Worm (Caenorhabditis elegans): ENCODE data around the gene srx-88.

Gene srx-88

ce11 chrV:11610481-11610880 is 27.2 kb downstream of the srx-88 start, which contains the start of gene sas-5:
TSS of gene sas-5 (plus strand) at chrV:11610737.
- TF ChIP-seq ces-1 (GFP tag; optimal IDR thresholded peaks at IDR 0.05) (no peak), skn-1 (tag; optimal IDR thresholded peaks at IDR 0.05) (peak; percentile 74), swsn-7 (tag; optimal IDR thresholded peaks at IDR 0.05) (peak; percentile 82), sox-4 (tag; optimal IDR thresholded peaks at IDR 0.05) (peak; percentile 7), nhr-77 (tag; optimal IDR thresholded peaks at IDR 0.05) (no peak), dpl-1 (GFP tag; optimal IDR thresholded peaks at IDR 0.05) (peak; percentile 85 to 92 (median 90)), pqm-1 (tag; optimal IDR thresholded peaks at IDR 0.05) (no peak), unc-86 (tag; optimal IDR thresholded peaks at IDR 0.05) (peak; percentile 72), tlp-1 (tag; optimal IDR thresholded peaks at IDR 0.05) (no peak), egl-13 (tag; optimal IDR thresholded peaks at IDR 0.05) (peak; percentile 49), C04F5.9 (tag; optimal IDR thresholded peaks at IDR 0.05) (peak; percentile 4), fos-1 (tag; optimal IDR thresholded peaks at IDR 0.05) (no peak), mab-9 (GFP tag; IDR thresholded peaks at IDR 0.05) (no peak), ceh-63 (GFP tag; optimal IDR thresholded peaks at IDR 0.05) (no peak), mep-1 (tag; optimal IDR thresholded peaks at IDR 0.05) (peak; percentile 72), irx-1 (tag; optimal IDR thresholded peaks at IDR 0.05) (peak; percentile 59), ets-5 (GFP tag; IDR thresholded peaks at IDR 0.05) (no peak), nhr-11 (tag; optimal IDR thresholded peaks at IDR 0.05) (peak; percentile 2), C34B4.2 (tag; optimal IDR thresholded peaks at IDR 0.05) (no peak), alr-1 (tag; optimal IDR thresholded peaks at IDR 0.05; ENCODE audit: borderline replicate concordance) (no peak), dsc-1 (tag; optimal IDR thresholded peaks at IDR 0.05) (peak; percentile 79), mdl-1 (tag; optimal IDR thresholded peaks at IDR 0.05) (peak in 1 of 2 experiments; percentile 65), egl-27 (tag; optimal IDR thresholded peaks at IDR 0.05) (no peak), nhr-84 (tag; optimal IDR thresholded peaks at IDR 0.05) (no peak), elt-2 (tag; optimal IDR thresholded peaks at IDR 0.05) (peak; percentile 64), zag-1 (tag; optimal IDR thresholded peaks at IDR 0.05) (no peak), nhr-47 (tag; optimal IDR thresholded peaks at IDR 0.05) (peak; percentile 82), nhr-20 (tag; optimal IDR thresholded peaks at IDR 0.05) (peak; percentile 86), nhr-71 (tag; optimal IDR thresholded peaks at IDR 0.05) (peak; percentile 88), sup-37 (GFP tag; optimal IDR thresholded peaks at IDR 0.05) (no peak), unc-30 (tag; optimal IDR thresholded peaks at IDR 0.05) (no peak), ceh-8 (GFP tag; optimal IDR thresholded peaks at IDR 0.05) (peak; percentile 66), Y116A8C.19 (tag; optimal IDR thresholded peaks at IDR 0.05; ENCODE audit: borderline replicate concordance) (no peak), lin-39 (tag; optimal IDR thresholded peaks at IDR 0.05) (peak; percentile 35), fkh-8 (tag; optimal IDR thresholded peaks at IDR 0.05) (peak; percentile 13), jun-1 (tag; optimal IDR thresholded peaks at IDR 0.05) (peak; percentile 21), lir-3 (tag; optimal IDR thresholded peaks at IDR 0.05; ENCODE audit: poor library complexity) (peak; percentile 51), grh-1 (GFP tag; IDR thresholded peaks at IDR 0.05) (peak; percentile 65), nhr-237 (tag; optimal IDR thresholded peaks at IDR 0.05) (no peak), elt-3 (tag; optimal IDR thresholded peaks at IDR 0.05) (peak in 2 of 6 experiments; percentile 35 to 83), ceh-90 (tag; optimal IDR thresholded peaks at IDR 0.05) (no peak), F16B12.6 (tag; optimal IDR thresholded peaks at IDR 0.05) (peak; percentile 37), ceh-88 (GFP tag; IDR thresholded peaks at IDR 0.05) (peak; percentile 56; the same call in 1 of the 2 replicates), nhr-12 (tag; optimal IDR thresholded peaks at IDR 0.05) (no peak), efl-1 (optimal IDR thresholded peaks at IDR 0.05) (peak; percentile 51 to 93), efl-1 (GFP tag; optimal IDR thresholded peaks at IDR 0.05 in 1 of 2) (peak; percentile 89 to 99), snpc-4 (tag; optimal IDR thresholded peaks at IDR 0.05) (peak; percentile 86), lin-14 (GFP tag; optimal IDR thresholded peaks at IDR 0.05) (peak; percentile 73), isw-1 (GFP tag; IDR thresholded peaks at IDR 0.05) (peak; percentile 55), nhr-76 (tag; optimal IDR thresholded peaks at IDR 0.05) (no peak), snu-23 (GFP tag; optimal IDR thresholded peaks at IDR 0.05) (peak; percentile 86), C16A3.4 (tag; optimal IDR thresholded peaks at IDR 0.05) (peak; percentile 77), ama-1 (optimal IDR thresholded peaks at IDR 0.05) (no peak), ztf-11 (tag; optimal IDR thresholded peaks at IDR 0.05) (peak in 1 of 2 experiments; percentile 61)

All from whole organism, L1 larva.